Fruit fly (Drosophila melanogaster) whole organism, prepupa: ENCODE results near the gene CG42680.

Experiments
- Blimp-1 ChIP-seq: fragments of 200-800 bp; sonication (Bioruptor generic); optimal IDR thresholded peaks from 3 replicates; lab custom pipeline; 2017; ENCODE audit warnings: missing biosample characterization, missing genetic modification characterization, mild to moderate bottlenecking, moderate library complexity, missing genetic modification reagents
- CG10631 ChIP-seq: fragments of 200-800 bp; sonication (Bioruptor generic); optimal IDR thresholded peaks from 2 replicates; lab custom pipeline; 2016; ENCODE audit warnings: missing biosample characterization, missing genetic modification characterization
- CG16779 ChIP-seq: fragments of 200-800 bp; sonication (Bioruptor generic); optimal IDR thresholded peaks from 3 replicates; lab custom pipeline; 2017; ENCODE audit warnings: missing biosample characterization, mild to moderate bottlenecking, missing genetic modification characterization
- CG3032 ChIP-seq: fragments of 200-800 bp; optimal IDR thresholded peaks from 2 replicates; lab custom pipeline; 2019; ENCODE audit warnings: missing biosample characterization, mild to moderate bottlenecking, missing genetic modification characterization, moderate library complexity
- CG31627 ChIP-seq: fragments of 200-800 bp; sonication (Bioruptor generic); optimal IDR thresholded peaks from 3 replicates; lab custom pipeline; 2016; ENCODE audit warnings: missing biosample characterization, missing genetic modification characterization
- CG32006 ChIP-seq: fragments of 200-800 bp; sonication (Bioruptor generic); optimal IDR thresholded peaks from 3 replicates; lab custom pipeline; 2017; ENCODE audit warnings: missing biosample characterization, mild to moderate bottlenecking, missing genetic modification characterization
- CG34406 ChIP-seq: fragments of 200-800 bp; sonication (Bioruptor generic); optimal IDR thresholded peaks from 3 replicates; lab custom pipeline; 2016; ENCODE audit warnings: missing biosample characterization, missing genetic modification characterization
- CG3919 ChIP-seq: fragments of 200-800 bp; sonication (Bioruptor generic); optimal IDR thresholded peaks from 3 replicates; lab custom pipeline; 2016; ENCODE audit warnings: missing biosample characterization, missing genetic modification characterization
- CG4318 ChIP-seq: fragments of 200-800 bp; sonication (Bioruptor generic); optimal IDR thresholded peaks from 3 replicates; lab custom pipeline; 2017; ENCODE audit warnings: missing biosample characterization, mild to moderate bottlenecking, missing genetic modification characterization
- CG6163 ChIP-seq: fragments of 200-800 bp; sonication (Bioruptor generic); IDR thresholded peaks from 3 replicates; pipeline ENCODE4 v1.3.6; 2022; ENCODE audit warnings: missing biosample characterization, missing genetic modification characterization
- CG6276 ChIP-seq: fragments of 200-800 bp; sonication (Bioruptor generic); optimal IDR thresholded peaks from 2 replicates; lab custom pipeline; 2017; ENCODE audit warnings: missing biosample characterization, mild to moderate bottlenecking, missing genetic modification characterization
- CG6792 ChIP-seq: fragments of 200-800 bp; sonication (Bioruptor generic); optimal IDR thresholded peaks from 3 replicates; lab custom pipeline; 2016; ENCODE audit warnings: missing biosample characterization, missing genetic modification characterization
- CG6808 ChIP-seq: fragments of 200-800 bp; sonication (Bioruptor generic); optimal IDR thresholded peaks from 3 replicates; lab custom pipeline; 2017; ENCODE audit warnings: missing biosample characterization, missing genetic modification characterization, mild to moderate bottlenecking, moderate library complexity, missing genetic modification reagents
- CG6854 ChIP-seq: fragments of 200-800 bp; sonication (Bioruptor generic); optimal IDR thresholded peaks from 2 replicates; lab custom pipeline; 2017; ENCODE audit warnings: missing biosample characterization, mild to moderate bottlenecking, missing genetic modification characterization
- CG7368 ChIP-seq: fragments of 200-800 bp; sonication (Bioruptor generic); optimal IDR thresholded peaks from 3 replicates; lab custom pipeline; 2016; ENCODE audit warnings: missing biosample characterization, missing genetic modification characterization
- CG8119 ChIP-seq: fragments of 200-800 bp; sonication (Bioruptor generic); IDR thresholded peaks from 3 replicates; pipeline ENCODE4 v1.3.6; 2022; ENCODE audit warnings: missing biosample characterization, missing genetic modification characterization
- CG8319 ChIP-seq: fragments of 200-800 bp; sonication (Bioruptor generic); optimal IDR thresholded peaks from 3 replicates; lab custom pipeline; 2016; ENCODE audit warnings: missing biosample characterization, missing genetic modification characterization
- CG8632 ChIP-seq: fragments of 200-800 bp; sonication (Bioruptor generic); optimal IDR thresholded peaks from 3 replicates; lab custom pipeline; 2016; ENCODE audit warnings: missing biosample characterization, missing genetic modification characterization
- CG9139 ChIP-seq: fragments of 200-800 bp; sonication (Bioruptor generic); optimal IDR thresholded peaks from 3 replicates; lab custom pipeline; 2017; ENCODE audit warnings: missing biosample characterization, mild to moderate bottlenecking, missing genetic modification characterization
- Eip78C ChIP-seq: fragments of 200-800 bp; sonication (Bioruptor generic); peaks from one replicate; lab custom pipeline; 2016; ENCODE audit warnings: missing biosample characterization, missing genetic modification characterization
- Ets21C ChIP-seq: fragments of 200-800 bp; sonication (Bioruptor generic); optimal IDR thresholded peaks from 3 replicates; lab custom pipeline; 2016; ENCODE audit warnings: missing biosample characterization, missing genetic modification characterization
- Gug ChIP-seq: fragments of 200-800 bp; sonication (Bioruptor generic); IDR thresholded peaks from 2 replicates; pipeline ENCODE4 v1.3.6; 2022; ENCODE audit warnings: missing biosample characterization, missing genetic modification characterization
- OdsH ChIP-seq: fragments of 200-800 bp; sonication (Bioruptor generic); optimal IDR thresholded peaks from 3 replicates; lab custom pipeline; 2016; ENCODE audit warnings: missing biosample characterization, missing genetic modification characterization
- Smox ChIP-seq: fragments of 200-800 bp; sonication (Bioruptor generic); optimal IDR thresholded peaks from 3 replicates; lab custom pipeline; 2016; ENCODE audit warnings: missing biosample characterization, missing genetic modification characterization
- Sox102F ChIP-seq: fragments of 200-800 bp; sonication (Bioruptor generic); optimal IDR thresholded peaks from 2 replicates; lab custom pipeline; 2016; ENCODE audit warnings: missing biosample characterization, mild to moderate bottlenecking, missing genetic modification characterization
- Sox14 ChIP-seq: fragments of 200-800 bp; sonication (Bioruptor generic); optimal IDR thresholded peaks from 3 replicates; lab custom pipeline; 2016; ENCODE audit warnings: missing biosample characterization, missing genetic modification characterization
- Sox15 ChIP-seq: fragments of 200-800 bp; sonication (Bioruptor generic); optimal IDR thresholded peaks from 3 replicates; lab custom pipeline; 2016; ENCODE audit warnings: missing biosample characterization, missing genetic modification characterization
- achi ChIP-seq: fragments of 200-800 bp; sonication (Bioruptor generic); optimal IDR thresholded peaks from 3 replicates; lab custom pipeline; 2016; ENCODE audit warnings: missing biosample characterization, missing genetic modification characterization
- esn ChIP-seq: fragments of 200-800 bp; sonication (Bioruptor generic); optimal IDR thresholded peaks from 2 replicates; lab custom pipeline; 2016; ENCODE audit warnings: missing biosample characterization, mild to moderate bottlenecking, missing genetic modification characterization, moderate library complexity
- fd59A ChIP-seq: fragments of 200-800 bp; sonication (Bioruptor generic); optimal IDR thresholded peaks from 2 replicates; lab custom pipeline; 2017; ENCODE audit warnings: missing biosample characterization, mild to moderate bottlenecking, missing genetic modification characterization, missing genetic modification reagents
- fd85E ChIP-seq: fragments of 200-800 bp; sonication (Bioruptor generic); optimal IDR thresholded peaks from 3 replicates; lab custom pipeline; 2016; ENCODE audit warnings: missing biosample characterization, missing genetic modification characterization
- fkh ChIP-seq: fragments of 200-800 bp; sonication (Bioruptor generic); optimal IDR thresholded peaks from 3 replicates; lab custom pipeline; 2017; ENCODE audit warnings: missing biosample characterization, mild to moderate bottlenecking, missing genetic modification characterization, moderate library complexity
- lz ChIP-seq: fragments of 200-800 bp; sonication (Bioruptor generic); optimal IDR thresholded peaks from 3 replicates; lab custom pipeline; 2016; ENCODE audit warnings: missing biosample characterization, missing genetic modification characterization
- net ChIP-seq: fragments of 200-800 bp; sonication (Bioruptor generic); optimal IDR thresholded peaks from 3 replicates; lab custom pipeline; 2016; ENCODE audit warnings: missing biosample characterization, missing genetic modification characterization
- spab ChIP-seq: fragments of 200-800 bp; sonication (Bioruptor generic); optimal IDR thresholded peaks from 2 replicates; lab custom pipeline; 2017; ENCODE audit warnings: missing biosample characterization, mild to moderate bottlenecking, missing genetic modification characterization, missing genetic modification reagents
- ss ChIP-seq, 2 experiments: fragments of 200-800 bp; sonication (Bioruptor generic); optimal IDR thresholded peaks; 2 replicates in 1 of 2; 3 replicates in 1 of 2; lab custom pipeline; 2017 to 2018; ENCODE audit warnings: mild to moderate bottlenecking in 2 of 2, missing biosample characterization in 2 of 2, missing genetic modification characterization in 2 of 2, moderate library complexity in 1 of 2
- svp ChIP-seq: fragments of 200-800 bp; sonication (Bioruptor generic); peaks from one replicate; lab custom pipeline; 2016; ENCODE audit warnings: missing biosample characterization, missing genetic modification characterization
- topi ChIP-seq: fragments of 200-800 bp; sonication (Bioruptor generic); optimal IDR thresholded peaks from 3 replicates; lab custom pipeline; 2016; ENCODE audit warnings: missing biosample characterization, missing genetic modification characterization

The CG42680 gene

dm6 chr2L:14586714-14587481 lies 1.1 kb downstream of the CG42680 start (continued):
- TF ChIP-seq CG34406 (GFP tag; lab: Kevin White, UChicago) (peak; percentile 10), fd85E (GFP tag; lab: Kevin White, UChicago) (no peak), svp (GFP tag; lab: Kevin White, UChicago) (peak; percentile 24), CG6792 (GFP tag; lab: Kevin White, UChicago) (peak; percentile 13), CG8319 (no peak)

dm6 chr2L:14580693-14581572 lies 7.1 kb downstream of the CG42680 start:
- TF ChIP-seq svp (GFP tag; lab: Kevin White, UChicago) (peak; percentile 66), Sox15 (GFP tag; lab: Kevin White, UChicago) (no peak), Eip78C (peak; percentile 70), CG9139 (GFP tag; lab: Kevin White, UChicago) (no peak), Sox102F (peak; percentile 14), ss (GFP tag; optimal IDR thresholded peaks at IDR 0.05; lab: Kevin White, UChicago) (peak; percentile 25 to 48)

- peak; percentile 7 for TF ChIP-seq achi (GFP tag; lab: Kevin White, UChicago)
- TF ChIP-seq fkh, result peak; percentile 19
- TF ChIP-seq svp (GFP tag; lab: Kevin White, UChicago), result no peak
- TF ChIP-seq Eip78C, result peak; percentile 48
- TF ChIP-seq, all 60 proteins: peak for 3
These were observed 8.6 kb downstream of the CG42680 start for dm6 chr2L:14579449-14579848.

- TF ChIP-seq CG3032 (tag; lab: Kevin White, UChicago) (no peak), Sox14 (GFP tag; lab: Kevin White, UChicago) (no peak), CG6163 (GFP tag; lab: Robert Waterston, UW) (no peak), Gug (no peak), CG7368 (GFP tag; lab: Kevin White, UChicago) (no peak), CG31627 (no peak), ss (GFP tag; optimal IDR thresholded peaks at IDR 0.05; lab: Kevin White, UChicago) (no peak), net (no peak), lz (no peak), Eip78C (no peak), Smox (GFP tag; lab: Kevin White, UChicago) (no peak), CG6792 (GFP tag; lab: Kevin White, UChicago) (no peak), CG8632 (GFP tag; lab: Kevin White, UChicago) (no peak), CG6808 (GFP tag; lab: Kevin White, UChicago) (no peak)
These were observed 10.9 kb downstream of the CG42680 start for dm6 chr2L:14577167-14577566.

- TF ChIP-seq topi (GFP tag; lab: Kevin White, UChicago) (peak; percentile 14), CG8119 (GFP tag; lab: Robert Waterston, UW) (peak; percentile 44; the same call in 1 of the 3 replicates), fkh (no peak), achi (GFP tag; lab: Kevin White, UChicago) (peak; percentile 39), CG10631 (GFP tag; lab: Kevin White, UChicago) (peak; percentile 19), esn (peak; percentile 16), spab (GFP tag; lab: Kevin White, UChicago) (peak; percentile 34), CG6792 (GFP tag; lab: Kevin White, UChicago) (peak; percentile 21), net (no peak), Eip78C (peak; percentile 87), CG16779 (tag; lab: Kevin White, UChicago) (no peak), CG3032 (tag; lab: Kevin White, UChicago) (peak; percentile 23), svp (GFP tag; lab: Kevin White, UChicago) (peak; percentile 44), OdsH (GFP tag; lab: Kevin White, UChicago) (peak; percentile 49), CG7368 (GFP tag; lab: Kevin White, UChicago) (no peak), Gug (no peak), ss (GFP tag; optimal IDR thresholded peaks at IDR 0.05; lab: Kevin White, UChicago) (peak in 1 of 2 experiments; percentile 4), CG3919 (GFP tag; lab: Kevin White, UChicago) (peak; percentile 50), Ets21C (GFP tag; lab: Kevin White, UChicago) (no peak), fd85E (GFP tag; lab: Kevin White, UChicago) (no peak), CG6276 (GFP tag; lab: Kevin White, UChicago) (no peak), CG4318 (GFP tag; lab: Kevin White, UChicago) (peak; percentile 8), Smox (GFP tag; lab: Kevin White, UChicago) (peak; percentile 25), fd59A (GFP tag; lab: Kevin White, UChicago) (no peak), CG6854 (GFP tag; lab: Kevin White, UChicago) (no peak), Blimp-1 (GFP tag; lab: Kevin White, UChicago) (no peak), lz (no peak), CG32006 (GFP tag; lab: Kevin White, UChicago) (peak; percentile 55)
These were observed 13.2 kb downstream of the CG42680 start for dm6 chr2L:14574852-14575251.
